Worm (Caenorhabditis elegans) whole organism, L4 larva: ENCODE results near the gene ZK112.4.

Experiments
- F49E8.2 ChIP-seq: sonication (generic microtip); optimal IDR thresholded peaks from 2 replicates; lab custom pipeline; 2016; ENCODE audit warnings: missing compliant biosample characterization, mild to moderate bottlenecking, missing genetic modification characterization, borderline replicate concordance
- R02D3.7 ChIP-seq: fragments of 150-350 bp; sonication (generic microtip); optimal IDR thresholded peaks from 3 replicates; lab custom pipeline; 2014; ENCODE audit warnings: missing biosample characterization, missing genetic modification characterization
- T20F7.1 ChIP-seq: fragments of 200-800 bp; sonication (Bioruptor generic); optimal IDR thresholded peaks from 2 replicates; lab custom pipeline; 2018; ENCODE audit warnings: mild to moderate bottlenecking, missing genetic modification characterization, missing compliant biosample characterization
- Y48G9A.11 ChIP-seq: fragments of 200-800 bp; sonication (Bioruptor generic); IDR thresholded peaks from 2 replicates; pipeline ENCODE4 v1.3.6; 2022; ENCODE audit warnings: missing genetic modification reagents, missing genetic modification characterization, missing compliant biosample characterization
- Y75B8A.6 ChIP-seq: fragments of 200-800 bp; sonication (Bioruptor generic); IDR thresholded peaks from 2 replicates; pipeline ENCODE4 v1.3.6; 2022; ENCODE audit warnings: missing genetic modification reagents, missing genetic modification characterization, missing compliant biosample characterization
- aha-1 ChIP-seq: fragments of 150-350 bp; peaks from one replicate; lab custom pipeline; 2014; ENCODE audit warnings: missing biosample characterization, missing genetic modification characterization
- ama-1 ChIP-seq: fragments of 150-350 bp; optimal IDR thresholded peaks from 2 replicates; lab custom pipeline; 2014; ENCODE audit warnings: inconsistent platforms, mixed read lengths
- ceh-20 ChIP-seq: fragments of 200-800 bp; sonication (Bioruptor generic); IDR thresholded peaks from 2 replicates; pipeline ENCODE4 v1.3.6; 2022; ENCODE audit warnings: missing genetic modification reagents, missing genetic modification characterization, missing compliant biosample characterization
- ceh-82 ChIP-seq: sonication (generic microtip); optimal IDR thresholded peaks from 2 replicates; lab custom pipeline; 2017; ENCODE audit warnings: missing biosample characterization, missing genetic modification characterization
- cey-2 ChIP-seq: sonication (generic microtip); optimal IDR thresholded peaks from 3 replicates; lab custom pipeline; 2017; ENCODE audit warnings: missing genetic modification characterization, mild to moderate bottlenecking, missing compliant biosample characterization, antibody characterized with exemption, borderline replicate concordance; ENCODE audit not compliant: insufficient read depth
- daf-16 ChIP-seq, 3 experiments: sonication (generic microtip); optimal IDR thresholded peaks; 2 replicates each; lab custom pipeline; 2016 to 2017; ENCODE audit warnings: missing genetic modification characterization in 3 of 3, missing genetic modification reagents in 3 of 3, mild to moderate bottlenecking in 2 of 3, missing compliant biosample characterization in 2 of 3, missing biosample characterization in 1 of 3, moderate library complexity in 1 of 3
- daf-8 ChIP-seq: fragments of 200-800 bp; sonication (Bioruptor generic); IDR thresholded peaks from 2 replicates; pipeline ENCODE4 v1.3.6; 2022; ENCODE audit warnings: missing genetic modification characterization, missing compliant biosample characterization
- dmd-6 ChIP-seq: fragments of 200-800 bp; sonication (Bioruptor generic); IDR thresholded peaks from 2 replicates; pipeline ENCODE4 v1.3.6; 2022; ENCODE audit warnings: missing genetic modification reagents, missing genetic modification characterization, missing compliant biosample characterization
- dmd-8 ChIP-seq: fragments of 200-800 bp; sonication (Bioruptor generic); IDR thresholded peaks from 2 replicates; pipeline ENCODE4 v1.3.6; 2022; ENCODE audit warnings: missing genetic modification characterization, missing compliant biosample characterization
- dmd-9 ChIP-seq: fragments of 200-800 bp; sonication (Bioruptor generic); IDR thresholded peaks from 2 replicates; pipeline ENCODE4 v1.3.6; 2022; ENCODE audit warnings: missing genetic modification reagents, missing genetic modification characterization, missing compliant biosample characterization
- dpl-1 ChIP-seq: fragments of 150-350 bp; optimal IDR thresholded peaks from 2 replicates; lab custom pipeline; 2014; ENCODE audit warnings: missing biosample characterization, missing genetic modification reagents, missing genetic modification characterization
- dve-1 ChIP-seq: sonication (generic microtip); optimal IDR thresholded peaks from 2 replicates; lab custom pipeline; 2017; ENCODE audit warnings: antibody characterized with exemption, mild to moderate bottlenecking, missing genetic modification characterization, missing compliant biosample characterization; ENCODE audit not compliant: insufficient read depth
- hlh-11 ChIP-seq: fragments of 200-800 bp; sonication (Bioruptor generic); optimal IDR thresholded peaks from 2 replicates; lab custom pipeline; 2018; ENCODE audit warnings: mild to moderate bottlenecking, missing genetic modification characterization, missing compliant biosample characterization
- hlh-30 ChIP-seq: sonication (generic microtip); optimal IDR thresholded peaks from 2 replicates; lab custom pipeline; 2017; ENCODE audit warnings: antibody characterized with exemption, mild to moderate bottlenecking, missing genetic modification characterization, missing compliant biosample characterization; ENCODE audit not compliant: insufficient read depth
- hmg-1.1 ChIP-seq: fragments of 200-800 bp; sonication (Bioruptor generic); IDR thresholded peaks from 2 replicates; pipeline ENCODE4 v1.3.6; 2022; ENCODE audit warnings: missing genetic modification reagents, missing genetic modification characterization, missing compliant biosample characterization
- lin-13 ChIP-seq: fragments of 150-350 bp; optimal IDR thresholded peaks from 2 replicates; lab custom pipeline; 2014; ENCODE audit warnings: missing biosample characterization, missing genetic modification reagents, missing genetic modification characterization
- lir-3 ChIP-seq: sonication (generic microtip); optimal IDR thresholded peaks from 2 replicates; lab custom pipeline; 2016; ENCODE audit warnings: mild to moderate bottlenecking, missing genetic modification characterization, missing compliant biosample characterization
- lsy-2 ChIP-seq, 2 experiments: fragments of 150-350 bp in 1 of 2; sonication (generic microtip) in 1 of 2; optimal IDR thresholded peaks; 2 replicates each; lab custom pipeline; 2014 to 2017; ENCODE audit warnings: missing biosample characterization in 2 of 2, missing genetic modification characterization in 2 of 2
- madf-9 ChIP-seq: fragments of 200-800 bp; sonication (Bioruptor generic); conservative IDR thresholded peaks from 2 replicates; pipeline ENCODE4 v1.3.6; 2022; ENCODE audit warnings: missing genetic modification reagents, missing genetic modification characterization, missing compliant biosample characterization
- mdl-1 ChIP-seq, 2 experiments: fragments of 150-350 bp in 1 of 2; sonication (generic microtip) in 1 of 2; optimal IDR thresholded peaks; 2 replicates each; lab custom pipeline; 2014 to 2017; ENCODE audit warnings: missing biosample characterization in 2 of 2, missing genetic modification characterization in 2 of 2
- mdt-29 ChIP-seq: fragments of 200-800 bp; sonication (Bioruptor generic); IDR thresholded peaks from 2 replicates; pipeline ENCODE4 v1.3.6; 2022; ENCODE audit warnings: missing genetic modification reagents, missing genetic modification characterization, missing compliant biosample characterization
- mep-1 ChIP-seq: fragments of 150-350 bp; sonication (generic microtip); optimal IDR thresholded peaks from 3 replicates; lab custom pipeline; 2014; ENCODE audit warnings: missing biosample characterization, missing genetic modification characterization
- mes-2 ChIP-seq: sonication (generic microtip); optimal IDR thresholded peaks from 2 replicates; lab custom pipeline; 2016; ENCODE audit warnings: missing genotype, mild to moderate bottlenecking, missing genetic modification characterization, missing compliant biosample characterization; ENCODE audit not compliant: poor library complexity, severe bottlenecking
- mxl-3 ChIP-seq: fragments of 200-800 bp; sonication (Bioruptor generic); optimal IDR thresholded peaks from 2 replicates; lab custom pipeline; 2018; ENCODE audit warnings: mild to moderate bottlenecking, missing genetic modification characterization, missing compliant biosample characterization
- nhr-102 ChIP-seq: sonication (generic microtip); optimal IDR thresholded peaks from 2 replicates; lab custom pipeline; 2016; ENCODE audit warnings: mild to moderate bottlenecking, missing genetic modification characterization, moderate library complexity, missing compliant biosample characterization
- nhr-11 ChIP-seq: fragments of 150-350 bp; optimal IDR thresholded peaks from 2 replicates; lab custom pipeline; 2014; ENCODE audit warnings: missing biosample characterization, missing genetic modification characterization
- nhr-111 ChIP-seq: fragments of 200-800 bp; sonication (Bioruptor generic); optimal IDR thresholded peaks from 2 replicates; lab custom pipeline; 2018; ENCODE audit warnings: mild to moderate bottlenecking, missing genetic modification characterization, missing compliant biosample characterization
- nhr-28 ChIP-seq: fragments of 150-350 bp; optimal IDR thresholded peaks from 2 replicates; lab custom pipeline; 2014; ENCODE audit warnings: missing biosample characterization, missing genetic modification characterization
- nhr-41 ChIP-seq: fragments of 200-800 bp; sonication (Bioruptor generic); IDR thresholded peaks from 2 replicates; pipeline ENCODE4 v1.3.6; 2022; ENCODE audit warnings: missing genetic modification reagents, missing genetic modification characterization, missing compliant biosample characterization
- nhr-42 ChIP-seq: fragments of 200-800 bp; sonication (Bioruptor generic); IDR thresholded peaks from 2 replicates; pipeline ENCODE4 v1.3.6; 2022; ENCODE audit warnings: missing genetic modification characterization, missing compliant biosample characterization
- nhr-48 ChIP-seq: sonication (generic microtip); optimal IDR thresholded peaks from 2 replicates; lab custom pipeline; 2016; ENCODE audit warnings: mild to moderate bottlenecking, missing genetic modification characterization, missing compliant biosample characterization
- nhr-77 ChIP-seq: fragments of 150-350 bp; optimal IDR thresholded peaks from 2 replicates; lab custom pipeline; 2014; ENCODE audit warnings: missing biosample characterization, missing genetic modification characterization
- php-3 ChIP-seq: fragments of 200-800 bp; sonication (Bioruptor generic); IDR thresholded peaks from 2 replicates; pipeline ENCODE4 v1.3.6; 2022; ENCODE audit warnings: missing genetic modification reagents, missing genetic modification characterization, missing compliant biosample characterization
- pqm-1 ChIP-seq: sonication (generic microtip); optimal IDR thresholded peaks from 2 replicates; lab custom pipeline; 2017; ENCODE audit warnings: missing biosample characterization, missing genetic modification characterization
- tag-97 ChIP-seq: fragments of 200-800 bp; sonication (Bioruptor generic); IDR thresholded peaks from 2 replicates; pipeline ENCODE4 v1.3.6; 2022; ENCODE audit warnings: missing genetic modification characterization, missing compliant biosample characterization
- unc-62 ChIP-seq, 3 experiments: fragments of 150-350 bp in 1 of 3; sonication (generic microtip); optimal IDR thresholded peaks in 2 of 3; peaks in 1 of 3; 1 replicate in 1 of 3; 2 replicates in 2 of 3; lab custom pipeline; 2014 to 2017; ENCODE audit warnings: missing biosample characterization in 3 of 3, missing genetic modification characterization in 3 of 3, missing genetic modification reagents in 3 of 3, missing genotype in 1 of 3
- zfp-2 ChIP-seq: sonication (generic microtip); optimal IDR thresholded peaks from 2 replicates; lab custom pipeline; 2016; ENCODE audit warnings: mild to moderate bottlenecking, missing genetic modification characterization, missing compliant biosample characterization
- zfp-3 ChIP-seq: fragments of 200-800 bp; sonication (Bioruptor generic); conservative IDR thresholded peaks from 2 replicates; pipeline ENCODE4 v1.3.6; 2022; ENCODE audit warnings: missing genetic modification reagents, missing genetic modification characterization, missing compliant biosample characterization
- ztf-11 ChIP-seq: fragments of 150-350 bp; optimal IDR thresholded peaks from 2 replicates; lab custom pipeline; 2014; ENCODE audit warnings: missing biosample characterization, missing genetic modification characterization
- ztf-7 ChIP-seq: fragments of 150-350 bp; optimal IDR thresholded peaks from 2 replicates; lab custom pipeline; 2014; ENCODE audit warnings: missing biosample characterization, missing genetic modification characterization

Gene ZK112.4

DNA sequence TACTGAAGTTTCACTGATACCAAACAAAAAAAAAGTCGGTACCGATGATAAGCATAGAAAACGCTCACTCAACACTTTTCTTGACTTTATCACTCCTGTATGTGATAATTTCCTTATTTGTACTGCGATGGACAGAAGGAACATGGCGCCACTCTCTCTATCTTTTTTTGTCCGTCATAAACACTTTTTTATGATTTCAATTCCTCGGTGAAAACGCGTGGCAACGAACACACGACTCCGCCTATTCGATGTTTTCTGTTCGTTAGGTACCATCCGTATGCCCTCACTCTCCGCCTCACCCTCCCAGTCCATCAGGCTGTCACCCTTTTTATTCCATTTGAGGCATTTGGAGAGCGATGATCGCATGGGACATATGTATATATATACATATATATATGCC, 520 bp upstream of the ZK112.4 start (continued):
- peak; percentile 88 for TF ChIP-seq nhr-28

DNA sequence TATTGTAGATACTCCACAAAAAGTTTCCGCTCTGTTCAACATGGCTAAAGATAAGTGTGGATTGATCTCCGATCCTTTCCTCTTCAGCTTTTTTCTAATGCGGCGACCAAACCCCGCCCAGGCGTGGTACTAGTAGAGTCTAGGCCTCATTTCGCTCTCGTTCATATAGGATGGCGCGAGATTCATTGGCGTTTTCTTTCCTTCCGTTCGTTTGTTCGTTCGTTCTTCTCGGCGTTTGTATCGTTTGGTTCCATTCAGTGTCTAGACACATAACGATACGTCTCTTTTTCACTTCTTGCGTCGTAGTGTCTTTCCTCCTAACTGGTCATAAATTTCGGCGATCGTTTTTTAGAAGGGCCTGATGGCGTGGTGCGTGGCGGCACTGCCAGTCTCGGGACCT, 749 bp downstream of the ZK112.4 start:
- TF ChIP-seq ceh-82 (tag; lab: Kevin White, UChicago) = no peak
- peak; percentile 34 for TF ChIP-seq hlh-30 (tag; lab: Kevin White, UChicago)
- TF ChIP-seq aha-1 (tag; lab: Kevin White, UChicago) = peak; percentile 15
- TF ChIP-seq dmd-8 (GFP tag; lab: Robert Waterston, UW) = peak; percentile 15; the same call in 1 of the 2 replicates

DNA sequence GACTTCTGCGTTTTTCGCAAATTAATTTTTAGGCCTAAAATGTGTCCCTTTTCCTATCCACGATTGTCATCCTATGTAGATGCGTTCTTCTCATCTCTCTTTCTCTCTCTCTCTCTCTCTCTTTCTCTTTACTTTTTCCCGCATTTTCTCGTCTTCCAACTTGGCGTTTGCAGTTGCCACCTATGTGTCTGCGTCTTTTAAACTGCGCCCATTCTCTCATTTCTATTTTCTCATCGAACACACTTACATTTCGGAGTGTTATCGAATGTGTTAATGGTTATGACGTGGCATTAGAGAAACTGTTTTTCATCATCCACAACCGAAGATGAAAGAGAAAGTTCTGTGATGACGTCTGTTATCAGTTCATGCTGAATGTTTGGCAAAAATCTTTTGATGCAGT, 1.3 kb downstream of the ZK112.4 start:
- TF ChIP-seq pqm-1 (tag; lab: Kevin White, UChicago) (peak; percentile 84), ztf-11 (tag; lab: Kevin White, UChicago) (no peak), daf-8 (GFP tag; lab: Robert Waterston, UW) (no peak), nhr-28 (peak; percentile 70), nhr-111 (GFP tag; lab: Kevin White, UChicago) (no peak), Y48G9A.11 (GFP tag; lab: Robert Waterston, UW) (no peak), dmd-6 (GFP tag; lab: Robert Waterston, UW) (peak; percentile 81), zfp-3 (GFP tag; lab: Robert Waterston, UW) (peak; percentile 67; the same call in 1 of the 2 replicates), daf-16 (GFP tag; optimal IDR thresholded peaks at IDR 0.05; lab: Kevin White, UChicago) (peak in 1 of 2 experiments; percentile 9), daf-16 (tag; optimal IDR thresholded peaks at IDR 0.05; lab: Kevin White, UChicago) (peak; percentile 75), dve-1 (peak; percentile 90), zfp-2 (tag; lab: Kevin White, UChicago) (no peak), mes-2 (peak; percentile 60), Y75B8A.6 (GFP tag; lab: Robert Waterston, UW) (no peak), mdl-1 (tag; optimal IDR thresholded peaks at IDR 0.05; lab: Kevin White, UChicago) (peak in 1 of 2 experiments; percentile 25), php-3 (GFP tag; lab: Robert Waterston, UW) (no peak), lin-13 (GFP tag; lab: Kevin White, UChicago) (peak; percentile 48), F49E8.2 (tag; lab: Kevin White, UChicago) (no peak), dmd-8 (GFP tag; lab: Robert Waterston, UW) (no peak), nhr-42 (GFP tag; lab: Robert Waterston, UW) (peak; percentile 70; the same call in 1 of the 2 replicates), mxl-3 (GFP tag; lab: Kevin White, UChicago) (peak; percentile 52), tag-97 (GFP tag; lab: Robert Waterston, UW) (no peak), madf-9 (GFP tag; lab: Robert Waterston, UW) (0 out of 2 replicates have a peak, but pooled peaks have one; percentile 15), unc-62 (GFP tag; optimal IDR thresholded peaks at IDR 0.05 in 1 of 2; lab: Kevin White, UChicago) (no peak), unc-62 (tag; optimal IDR thresholded peaks at IDR 0.05; lab: Kevin White, UChicago) (no peak), nhr-102 (tag; lab: Kevin White, UChicago) (peak; percentile 43), nhr-48 (tag; lab: Kevin White, UChicago) (peak; percentile 74), nhr-77 (peak; percentile 10), nhr-41 (GFP tag; lab: Robert Waterston, UW) (no peak), lir-3 (tag; lab: Kevin White, UChicago) (no peak), hmg-1.1 (GFP tag; lab: Robert Waterston, UW) (peak; percentile 56), cey-2 (peak; percentile 32), dmd-9 (GFP tag; lab: Robert Waterston, UW) (no peak), hlh-30 (tag; lab: Kevin White, UChicago) (peak; percentile 59), hlh-11 (peak; percentile 84), ama-1 (lab: Kevin White, UChicago) (peak; percentile 42), aha-1 (tag; lab: Kevin White, UChicago) (no peak), ztf-7 (tag; lab: Kevin White, UChicago) (no peak), nhr-11 (tag; lab: Kevin White, UChicago) (peak; percentile 4), mdt-29 (GFP tag; lab: Robert Waterston, UW) (peak; percentile 49; the same call in 1 of the 2 replicates), dpl-1 (GFP tag; lab: Kevin White, UChicago) (peak; percentile 54), R02D3.7 (no peak), T20F7.1 (GFP tag; lab: Kevin White, UChicago) (peak; percentile 73), lsy-2 (tag; optimal IDR thresholded peaks at IDR 0.05; lab: Kevin White, UChicago) (peak; percentile 19 to 83), ceh-20 (0 out of 2 replicates have a peak, but pooled peaks have one; percentile 44), mep-1 (peak; percentile 65)
